Fruit fly (Drosophila melanogaster) whole organism, embryonic: ENCODE results near the gene Ilp6.

Experiments
- Awh ChIP-seq: fragments of 200-800 bp; sonication (Bioruptor generic); IDR thresholded peaks from 2 replicates; pipeline ENCODE4, ENCODE4 v1.3.6; 2022; ENCODE audit warnings: missing biosample characterization, missing genetic modification characterization
- CG12769 ChIP-seq: fragments of 200-800 bp; sonication (Bioruptor generic); optimal IDR thresholded peaks from 2 replicates; lab custom pipeline; 2019; ENCODE audit warnings: missing biosample characterization, mild to moderate bottlenecking, missing genetic modification characterization, moderate library complexity
- CG1603 ChIP-seq: fragments of 200-800 bp; sonication (Bioruptor generic); optimal IDR thresholded peaks from 2 replicates; lab custom pipeline; 2019; ENCODE audit warnings: missing biosample characterization, mild to moderate bottlenecking, missing genetic modification characterization, moderate library complexity
- CG17186 ChIP-seq: fragments of 200-800 bp; sonication (Bioruptor generic); optimal IDR thresholded peaks from 3 replicates; lab custom pipeline; 2017; ENCODE audit warnings: missing biosample characterization, missing genetic modification reagents, missing genetic modification characterization
- CG18011 ChIP-seq: fragments of 200-800 bp; sonication (Bioruptor generic); optimal IDR thresholded peaks from 2 replicates; lab custom pipeline; 2017; ENCODE audit warnings: missing biosample characterization, missing genetic modification characterization, mild to moderate bottlenecking, moderate library complexity, missing genotype
- CG30020 ChIP-seq: fragments of 200-800 bp; optimal IDR thresholded peaks from 2 replicates; lab custom pipeline; 2019; ENCODE audit warnings: missing biosample characterization, mild to moderate bottlenecking, missing genetic modification characterization, moderate library complexity
- CG32532 ChIP-seq: fragments of 200-800 bp; sonication (Bioruptor generic); IDR thresholded peaks from 2 replicates; pipeline ENCODE4 v1.3.6; 2022; ENCODE audit warnings: missing biosample characterization, missing genetic modification characterization
- CG6765 ChIP-seq: fragments of 200-800 bp; sonication (Bioruptor generic); optimal IDR thresholded peaks from 3 replicates; lab custom pipeline; 2017; ENCODE audit warnings: missing biosample characterization, mild to moderate bottlenecking, missing genetic modification characterization
- CG7372 ChIP-seq: fragments of 200-800 bp; sonication (Bioruptor generic); IDR thresholded peaks from 2 replicates; pipeline ENCODE4 v1.3.6; 2022; ENCODE audit warnings: missing biosample characterization, missing genetic modification characterization
- CG8359 ChIP-seq: fragments of 200-800 bp; sonication (Bioruptor generic); optimal IDR thresholded peaks from 2 replicates; lab custom pipeline; 2017; ENCODE audit warnings: missing biosample characterization, mild to moderate bottlenecking, missing genetic modification characterization, borderline replicate concordance
- Drgx ChIP-seq: fragments of 200-800 bp; sonication (Bioruptor generic); IDR thresholded peaks from 2 replicates; pipeline ENCODE4 v1.3.6; 2022; ENCODE audit warnings: missing biosample characterization, missing genetic modification characterization
- Ets65A ChIP-seq: fragments of 200-800 bp; sonication (Bioruptor generic); peaks from one replicate; lab custom pipeline; 2016; ENCODE audit warnings: missing biosample characterization, missing genetic modification characterization
- Med ChIP-seq: fragments of 200-800 bp; sonication (Bioruptor generic); peaks from one replicate; lab custom pipeline; 2016; ENCODE audit warnings: missing biosample characterization, missing genetic modification characterization, mild to moderate bottlenecking, inconsistent platforms, moderate library complexity
- Opbp ChIP-seq: fragments of 200-800 bp; sonication (Bioruptor generic); IDR thresholded peaks from 3 replicates; pipeline ENCODE4 v1.3.6; 2022; ENCODE audit warnings: missing biosample characterization, missing genetic modification characterization; ENCODE audit not compliant: partially characterized antibody
- Sry-β ChIP-seq: fragments of 200-800 bp; sonication (Bioruptor generic); optimal IDR thresholded peaks from 2 replicates; lab custom pipeline; 2018; ENCODE audit warnings: missing biosample characterization, mild to moderate bottlenecking, missing genetic modification characterization, moderate library complexity
- Trl ChIP-seq, 3 experiments: fragments of >200 bp in 2 of 3; fragments of 200-800 bp in 1 of 3; sonication (Bioruptor generic) in 1 of 3; optimal IDR thresholded peaks; 2 replicates in 1 of 3; 3 replicates in 2 of 3; lab custom pipeline; 2016 to 2017; ENCODE audit warnings: missing biosample characterization in 1 of 3, missing genetic modification characterization in 1 of 3
- Usf ChIP-seq: fragments of 200-800 bp; sonication (Bioruptor generic); optimal IDR thresholded peaks from 2 replicates; lab custom pipeline; 2017; ENCODE audit warnings: missing genotype, missing biosample characterization, missing genetic modification characterization
- bab2 ChIP-seq: fragments of 200-800 bp; sonication (Bioruptor generic); optimal IDR thresholded peaks from 2 replicates; lab custom pipeline; 2016; ENCODE audit warnings: missing biosample characterization, missing genetic modification characterization
- cg ChIP-seq: fragments of 200-800 bp; sonication (Bioruptor generic); optimal IDR thresholded peaks from 3 replicates; lab custom pipeline; 2019; ENCODE audit warnings: missing biosample characterization, mild to moderate bottlenecking, missing genetic modification characterization, moderate library complexity
- chinmo ChIP-seq: fragments of 200-800 bp; sonication (Bioruptor generic); IDR thresholded peaks from 4 replicates; pipeline ENCODE4 v1.3.6; 2022; ENCODE audit warnings: missing biosample characterization, missing genetic modification characterization; ENCODE audit not compliant: partially characterized antibody
- crol ChIP-seq: fragments of 200-800 bp; sonication (Bioruptor generic); IDR thresholded peaks from 2 replicates; pipeline ENCODE4 v1.3.6; 2022; ENCODE audit warnings: missing biosample characterization, missing genetic modification characterization
- dmrt11E ChIP-seq: fragments of 200-800 bp; sonication (Bioruptor generic); optimal IDR thresholded peaks from 3 replicates; lab custom pipeline; 2018; ENCODE audit warnings: missing biosample characterization, mild to moderate bottlenecking, missing genetic modification characterization, moderate library complexity
- exex ChIP-seq: fragments of 200-800 bp; sonication (Bioruptor generic); optimal IDR thresholded peaks from 4 replicates; lab custom pipeline; 2018; ENCODE audit warnings: missing biosample characterization, mild to moderate bottlenecking, missing genetic modification characterization, moderate library complexity
- insv ChIP-seq, 2 experiments: fragments of 200-800 bp; sonication (Bioruptor generic); optimal IDR thresholded peaks; 3 replicates each; lab custom pipeline; 2016 to 2018; ENCODE audit warnings: missing biosample characterization in 2 of 2, missing genetic modification characterization in 2 of 2
- lab ChIP-seq: fragments of 200-800 bp; sonication (Bioruptor generic); optimal IDR thresholded peaks from 3 replicates; lab custom pipeline; 2017; ENCODE audit warnings: missing biosample characterization, missing genetic modification characterization, mild to moderate bottlenecking, moderate library complexity, missing genetic modification reagents
- mirr ChIP-seq: fragments of 200-800 bp; sonication (Bioruptor generic); optimal IDR thresholded peaks from 3 replicates; lab custom pipeline; 2018; ENCODE audit warnings: missing biosample characterization, mild to moderate bottlenecking, missing genetic modification characterization
- sc ChIP-seq, 3 experiments: fragments of >200 bp in 2 of 3; fragments of 200-800 bp in 1 of 3; sonication (Bioruptor generic) in 1 of 3; optimal IDR thresholded peaks; 2 replicates in 2 of 3; 3 replicates in 1 of 3; lab custom pipeline; 2017; ENCODE audit warnings: mild to moderate bottlenecking in 1 of 3, missing biosample characterization in 1 of 3, missing genetic modification characterization in 1 of 3, missing genetic modification reagents in 1 of 3
- scrt ChIP-seq: fragments of 200-800 bp; sonication (Bioruptor generic); optimal IDR thresholded peaks from 2 replicates; lab custom pipeline; 2018; ENCODE audit warnings: missing biosample characterization, mild to moderate bottlenecking, missing genetic modification characterization, moderate library complexity
- sens ChIP-seq: fragments of 200-800 bp; sonication (Bioruptor generic); peaks from one replicate; lab custom pipeline; 2016; ENCODE audit warnings: missing biosample characterization, missing genetic modification characterization
- vvl ChIP-seq: fragments of 200-800 bp; sonication (Bioruptor generic); IDR thresholded peaks from 2 replicates; pipeline ENCODE4 v1.3.6; 2022; ENCODE audit warnings: missing biosample characterization, missing genetic modification characterization
- zen ChIP-seq: fragments of 200-800 bp; sonication (Bioruptor generic); optimal IDR thresholded peaks from 3 replicates; lab custom pipeline; 2018; ENCODE audit warnings: missing biosample characterization, mild to moderate bottlenecking, missing genetic modification characterization, moderate library complexity

The Ilp6 gene

DNA sequence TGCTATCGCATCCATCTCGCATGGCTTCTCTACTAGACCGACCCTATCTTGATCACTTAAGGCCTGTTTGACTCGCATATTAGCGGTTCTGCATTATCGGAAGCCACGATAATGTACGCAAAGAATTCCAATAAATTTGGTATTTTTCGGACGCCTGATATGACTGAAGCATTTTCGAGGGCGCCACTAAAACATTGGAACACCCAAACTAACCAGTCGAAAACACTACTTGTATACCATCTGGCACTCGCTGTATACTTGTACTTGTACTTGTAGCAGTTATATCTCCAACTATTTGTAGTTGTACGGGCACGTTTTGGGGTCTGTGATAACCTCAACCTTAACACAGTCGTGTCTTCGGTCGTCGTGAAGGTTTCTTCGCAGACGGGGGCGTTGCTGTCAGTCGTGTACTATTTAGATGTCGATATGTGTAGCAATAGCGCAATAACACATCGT lies 21.1 kb upstream of the Ilp6 start (continued):
- TF ChIP-seq Usf (GFP tag; lab: Kevin White, UChicago), result no peak

DNA sequence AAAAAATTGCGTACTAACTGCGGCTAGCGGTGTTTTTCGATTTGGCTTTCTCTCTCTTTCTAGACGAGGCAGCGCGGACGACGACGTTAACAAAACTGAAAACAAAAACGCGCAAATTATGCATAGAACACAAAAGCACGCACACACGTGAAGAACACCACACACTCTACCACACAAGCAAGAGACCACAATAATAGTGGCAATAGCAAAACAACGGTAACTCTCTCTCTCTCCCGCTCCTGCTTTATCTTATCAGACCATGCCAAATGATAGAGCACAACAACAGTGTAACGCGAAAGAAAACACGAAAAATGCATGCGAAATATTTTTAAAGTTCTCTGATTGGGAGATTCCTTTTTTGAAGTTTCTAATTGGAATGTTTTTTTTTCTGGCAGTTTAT lies 19.7 kb upstream of the Ilp6 start:
- TF ChIP-seq scrt (GFP tag; lab: Kevin White, UChicago), result no peak
- no peak for TF ChIP-seq CG6765 (GFP tag; lab: Kevin White, UChicago)
- no peak for TF ChIP-seq CG30020 (tag; lab: Kevin White, UChicago)
- no peak for TF ChIP-seq crol (GFP tag; lab: Robert Waterston, UW)
- TF ChIP-seq CG32532 (GFP tag; lab: Robert Waterston, UW), result peak; percentile 10; the same call in 1 of the 2 replicates
- peak; percentile 23 for TF ChIP-seq exex
- no peak for TF ChIP-seq bab2 (GFP tag; lab: Kevin White, UChicago)
- TF ChIP-seq lab (GFP tag; lab: Kevin White, UChicago), result peak; percentile 24
- no peak for TF ChIP-seq CG17186 (GFP tag; lab: Kevin White, UChicago)
- TF ChIP-seq chinmo (GFP tag; lab: Robert Waterston, UW), result 0 out of 4 replicates have a peak, but pooled peaks have one; percentile 36
- peak in 1 of 2 experiments; percentile 64 for TF ChIP-seq Trl (optimal IDR thresholded peaks at IDR 0.05; lab: Kevin White, UChicago)
- no peak for TF ChIP-seq Trl (GFP tag; optimal IDR thresholded peaks at IDR 0.05; lab: Kevin White, UChicago)
- TF ChIP-seq insv (GFP tag; optimal IDR thresholded peaks at IDR 0.05; lab: Kevin White, UChicago), result peak in 1 of 2 experiments; percentile 84
- TF ChIP-seq CG7372 (GFP tag; lab: Robert Waterston, UW), result no peak
- TF ChIP-seq cg (GFP tag; lab: Kevin White, UChicago), result peak; percentile 39

DNA sequence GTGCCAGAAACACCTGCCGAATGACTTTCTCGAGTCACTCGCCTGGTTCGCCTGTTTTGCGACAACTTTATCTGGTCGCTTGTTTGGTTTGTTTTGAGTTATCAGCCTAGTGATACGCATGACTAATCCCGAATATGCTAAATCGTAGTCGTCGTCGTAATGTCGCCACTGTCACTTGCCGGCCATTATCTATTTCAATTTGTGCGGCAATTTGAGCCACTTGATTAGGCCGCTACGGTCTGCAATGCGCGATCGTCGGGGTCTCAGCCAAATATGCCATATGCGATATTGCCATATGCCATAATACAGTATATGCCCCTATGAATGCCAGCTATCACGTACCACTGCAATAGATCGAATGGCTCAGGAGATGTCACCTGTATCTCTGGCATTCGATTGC lies 18.4 kb upstream of the Ilp6 start:
- TF ChIP-seq vvl (GFP tag; lab: Robert Waterston, UW) (0 out of 2 replicates have a peak, but pooled peaks have one; percentile 19), CG12769 (tag; lab: Kevin White, UChicago) (peak; percentile 39), zen (tag; lab: Kevin White, UChicago) (no peak), CG8359 (GFP tag; lab: Kevin White, UChicago) (peak; percentile 12), Sry-β (GFP tag; lab: Kevin White, UChicago) (no peak), CG18011 (GFP tag; lab: Kevin White, UChicago) (no peak), mirr (GFP tag; lab: Kevin White, UChicago) (peak; percentile 67), exex (peak; percentile 38), CG30020 (tag; lab: Kevin White, UChicago) (no peak), sc (optimal IDR thresholded peaks at IDR 0.05; lab: Kevin White, UChicago) (no peak), sc (GFP tag; optimal IDR thresholded peaks at IDR 0.05; lab: Kevin White, UChicago) (no peak)
- TF ChIP-seq, all 482 proteins: peak for 5

DNA sequence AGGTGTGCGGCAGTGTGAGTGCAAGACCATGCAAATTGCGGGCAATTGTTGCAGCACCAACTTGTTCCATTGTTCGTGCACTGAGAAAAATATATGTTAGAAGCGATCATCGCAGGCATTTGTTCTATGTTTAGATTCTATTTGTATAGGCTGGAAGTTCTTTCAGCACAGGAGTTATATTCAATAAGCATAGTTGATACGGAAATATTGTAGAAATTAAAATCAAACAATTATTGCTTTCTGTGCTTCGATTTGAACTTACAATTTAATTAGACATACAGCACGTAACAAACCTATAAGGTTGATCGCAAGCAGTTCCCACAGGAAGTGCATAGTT lies 15.7 kb upstream of the Ilp6 start:
- TF ChIP-seq Opbp (GFP tag; lab: Robert Waterston, UW) (no peak), Awh (GFP tag; lab: Robert Waterston, UW) (0 out of 2 replicates have a peak, but pooled peaks have one; percentile 6), Med (GFP tag; lab: Kevin White, UChicago) (peak; percentile 66), dmrt11E (tag; lab: Kevin White, UChicago) (no peak), CG1603 (tag; lab: Kevin White, UChicago) (peak; percentile 9), Drgx (GFP tag; lab: Robert Waterston, UW) (peak; percentile 70), sens (GFP tag; lab: Kevin White, UChicago) (peak; percentile 38), Ets65A (GFP tag; lab: Kevin White, UChicago) (peak; percentile 36)
